Worm (Caenorhabditis elegans) whole organism, midembryonic: ENCODE measurements around the gene moc-3.

Experiments
- T22C8.4 ChIP-seq: fragments of 200-800 bp; sonication (Bioruptor generic); IDR thresholded peaks from 2 replicates; pipeline ENCODE4 v1.3.6; 2022; ENCODE audit warnings: missing genetic modification characterization, missing compliant biosample characterization
- flt-1 ChIP-seq: fragments of 200-800 bp; sonication (Bioruptor generic); IDR thresholded peaks from 2 replicates; pipeline ENCODE4 v1.3.6; 2022; ENCODE audit warnings: missing genetic modification characterization, missing compliant biosample characterization
- tab-1 ChIP-seq: fragments of 200-800 bp; sonication (Bioruptor generic); IDR thresholded peaks from 2 replicates; pipeline ENCODE4 v1.3.6; 2022; ENCODE audit warnings: missing genetic modification characterization, missing compliant biosample characterization

DNA sequence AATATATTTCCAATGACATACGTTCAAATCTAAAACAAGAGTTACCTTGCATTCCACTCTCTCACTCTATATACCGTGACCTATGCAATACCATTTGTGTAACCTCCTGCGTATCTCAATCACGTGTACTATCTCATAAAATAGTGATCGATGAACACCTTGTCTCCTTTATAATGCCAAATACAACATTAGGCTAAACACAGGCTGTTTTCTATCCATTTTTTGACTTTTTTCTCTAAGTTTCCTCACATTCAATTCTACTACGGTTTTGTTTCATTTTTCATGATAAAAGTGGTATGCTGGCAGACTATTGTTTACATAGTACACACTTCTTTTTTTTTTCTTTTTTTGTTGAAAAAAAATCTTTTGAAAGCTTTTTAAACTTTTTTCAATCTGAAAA, 15.9 kb downstream of the moc-3 start:
- TF ChIP-seq tab-1 (GFP tag; lab: Robert Waterston, UW) (no peak), T22C8.4 (GFP tag; lab: Robert Waterston, UW) (no peak), flt-1 (GFP tag; lab: Robert Waterston, UW) (no peak)
